Worm (Caenorhabditis elegans) whole organism, late embryonic: Measurements from ENCODE around the gene pstk-1.

Experiments used
- K02D7.2 ChIP-seq: sonication (generic microtip); optimal IDR thresholded peaks from 2 replicates; lab custom pipeline; 2017; ENCODE audit warnings: mild to moderate bottlenecking, missing genetic modification characterization, missing compliant biosample characterization
- K09A11.1 ChIP-seq: sonication (generic microtip); optimal IDR thresholded peaks from 2 replicates; lab custom pipeline; 2017; ENCODE audit warnings: antibody characterized with exemption, mild to moderate bottlenecking, missing genetic modification characterization, missing compliant biosample characterization; ENCODE audit not compliant: insufficient read depth
- T23F11.4 ChIP-seq: fragments of 200-800 bp; sonication (Bioruptor generic); optimal IDR thresholded peaks from 2 replicates; lab custom pipeline; 2018; ENCODE audit warnings: mild to moderate bottlenecking, missing genetic modification characterization, missing compliant biosample characterization
- Y22D7AL.16 ChIP-seq: sonication (generic microtip); optimal IDR thresholded peaks from 2 replicates; lab custom pipeline; 2016; ENCODE audit warnings: missing genetic modification characterization, missing compliant biosample characterization
- ahr-1 ChIP-seq: sonication (generic microtip); optimal IDR thresholded peaks from 2 replicates; lab custom pipeline; 2016; ENCODE audit warnings: missing genetic modification characterization, missing compliant biosample characterization
- ama-1 ChIP-seq: fragments of 150-350 bp; optimal IDR thresholded peaks from 2 replicates; lab custom pipeline; 2014
- ceh-18 ChIP-seq: sonication (generic microtip); optimal IDR thresholded peaks from 2 replicates; lab custom pipeline; 2016; ENCODE audit warnings: missing genetic modification characterization, missing compliant biosample characterization
- ceh-22 ChIP-seq: sonication (generic microtip); optimal IDR thresholded peaks from 2 replicates; lab custom pipeline; 2017; ENCODE audit warnings: missing biosample characterization, missing genetic modification characterization
- ceh-24 ChIP-seq: sonication (generic microtip); optimal IDR thresholded peaks from 2 replicates; lab custom pipeline; 2016; ENCODE audit warnings: mild to moderate bottlenecking, missing genetic modification characterization, missing compliant biosample characterization
- ceh-31 ChIP-seq: sonication (generic microtip); optimal IDR thresholded peaks from 2 replicates; lab custom pipeline; 2016; ENCODE audit warnings: missing genetic modification characterization, missing compliant biosample characterization
- ceh-48 ChIP-seq: sonication (generic microtip); optimal IDR thresholded peaks from 2 replicates; lab custom pipeline; 2016; ENCODE audit warnings: missing genetic modification characterization, inconsistent platforms, missing compliant biosample characterization
- ceh-6 ChIP-seq: fragments of 200-800 bp; sonication (Bioruptor generic); optimal IDR thresholded peaks from 2 replicates; lab custom pipeline; 2018; ENCODE audit warnings: mild to moderate bottlenecking, missing genetic modification characterization, missing compliant biosample characterization
- ceh-9 ChIP-seq: sonication (generic microtip); optimal IDR thresholded peaks from 2 replicates; lab custom pipeline; 2016; ENCODE audit warnings: mild to moderate bottlenecking, missing genetic modification characterization, inconsistent platforms, missing compliant biosample characterization
- che-1 ChIP-seq: sonication (generic microtip); optimal IDR thresholded peaks from 2 replicates; lab custom pipeline; 2016; ENCODE audit warnings: mild to moderate bottlenecking, missing genetic modification characterization, missing compliant biosample characterization
- dmd-4 ChIP-seq: sonication (generic microtip); optimal IDR thresholded peaks from 2 replicates; lab custom pipeline; 2016; ENCODE audit warnings: borderline replicate concordance, missing genetic modification characterization, missing compliant biosample characterization
- elt-4 ChIP-seq: sonication (generic microtip); optimal IDR thresholded peaks from 2 replicates; lab custom pipeline; 2016; ENCODE audit warnings: missing genetic modification characterization, missing compliant biosample characterization
- ets-4 ChIP-seq: sonication (generic microtip); optimal IDR thresholded peaks from 2 replicates; lab custom pipeline; 2016; ENCODE audit warnings: missing genetic modification characterization, missing compliant biosample characterization
- eyg-1 ChIP-seq: sonication (generic microtip); optimal IDR thresholded peaks from 2 replicates; lab custom pipeline; 2016; ENCODE audit warnings: missing genotype, missing genetic modification characterization, missing compliant biosample characterization
- fax-1 ChIP-seq: sonication (generic microtip); optimal IDR thresholded peaks from 2 replicates; lab custom pipeline; 2016; ENCODE audit warnings: missing genotype, missing genetic modification characterization, missing compliant biosample characterization
- fkh-10 ChIP-seq: fragments of 150-350 bp; optimal IDR thresholded peaks from 2 replicates; lab custom pipeline; 2014; ENCODE audit warnings: missing biosample characterization, missing genetic modification reagents, missing genetic modification characterization
- hlh-13 ChIP-seq: fragments of 200-800 bp; sonication (Bioruptor generic); optimal IDR thresholded peaks from 2 replicates; lab custom pipeline; 2018; ENCODE audit warnings: mild to moderate bottlenecking, missing genetic modification characterization, missing compliant biosample characterization
- hlh-15 ChIP-seq: sonication (generic microtip); optimal IDR thresholded peaks from 2 replicates; lab custom pipeline; 2016; ENCODE audit warnings: missing genetic modification characterization, missing compliant biosample characterization
- nfya-1 ChIP-seq: sonication (generic microtip); optimal IDR thresholded peaks from 2 replicates; lab custom pipeline; 2017; ENCODE audit warnings: missing genetic modification characterization, mild to moderate bottlenecking, missing compliant biosample characterization, antibody characterized with exemption, moderate library complexity
- nhr-232 ChIP-seq: sonication (generic microtip); optimal IDR thresholded peaks from 2 replicates; lab custom pipeline; 2016; ENCODE audit warnings: missing genetic modification characterization, missing compliant biosample characterization
- npax-4 ChIP-seq: sonication (generic microtip); optimal IDR thresholded peaks from 2 replicates; lab custom pipeline; 2016; ENCODE audit warnings: missing genetic modification characterization, missing compliant biosample characterization
- pat-9 ChIP-seq: fragments of 200-800 bp; sonication (Bioruptor generic); optimal IDR thresholded peaks from 2 replicates; lab custom pipeline; 2018; ENCODE audit warnings: mild to moderate bottlenecking, missing genetic modification characterization, moderate library complexity, missing compliant biosample characterization
- pax-1 ChIP-seq: fragments of 150-350 bp; optimal IDR thresholded peaks from 2 replicates; lab custom pipeline; 2014; ENCODE audit warnings: missing biosample characterization, missing genetic modification characterization
- pha-4 ChIP-seq: fragments of 150-350 bp; optimal IDR thresholded peaks from 2 replicates; lab custom pipeline; 2018; ENCODE audit warnings: missing biosample characterization, missing genetic modification reagents, missing genetic modification characterization
- ref-2 ChIP-seq: sonication (generic microtip); optimal IDR thresholded peaks from 2 replicates; lab custom pipeline; 2016; ENCODE audit warnings: missing genetic modification characterization, missing compliant biosample characterization
- rnt-1 ChIP-seq: sonication (generic microtip); optimal IDR thresholded peaks from 2 replicates; lab custom pipeline; 2016; ENCODE audit warnings: missing genetic modification characterization, missing compliant biosample characterization
- sox-4 ChIP-seq: sonication (generic microtip); optimal IDR thresholded peaks from 2 replicates; lab custom pipeline; 2017; ENCODE audit warnings: mild to moderate bottlenecking, missing genetic modification characterization, inconsistent platforms, missing compliant biosample characterization
- tbx-7 ChIP-seq: sonication (generic microtip); optimal IDR thresholded peaks from 2 replicates; lab custom pipeline; 2016; ENCODE audit warnings: missing genotype, missing genetic modification characterization, missing compliant biosample characterization
- unc-55 ChIP-seq: sonication (generic microtip); optimal IDR thresholded peaks from 2 replicates; lab custom pipeline; 2017; ENCODE audit warnings: missing biosample characterization, missing genetic modification reagents, missing genetic modification characterization
- zip-5 ChIP-seq: sonication (generic microtip); optimal IDR thresholded peaks from 2 replicates; lab custom pipeline; 2016; ENCODE audit warnings: missing genetic modification characterization, missing compliant biosample characterization
- ztf-16 ChIP-seq: sonication (generic microtip); optimal IDR thresholded peaks from 2 replicates; lab custom pipeline; 2017; ENCODE audit warnings: missing genetic modification characterization, missing compliant biosample characterization

The pstk-1 gene

ce11 chrIII:12466310-12466709, at the start of gene pstk-1:
Gene pstk-1, plus strand, starts transcription at chrIII:12466610.
- no peak for TF ChIP-seq pha-4 (tag; lab: Kevin White, UChicago)
- no peak for TF ChIP-seq fax-1 (tag; lab: Kevin White, UChicago)
- no peak for TF ChIP-seq rnt-1
- no peak for TF ChIP-seq npax-4 (tag; lab: Kevin White, UChicago)
- TF ChIP-seq hlh-13 (GFP tag; lab: Kevin White, UChicago) = no peak
- no peak for TF ChIP-seq Y22D7AL.16 (tag; lab: Kevin White, UChicago)
- no peak for TF ChIP-seq hlh-15 (tag; lab: Kevin White, UChicago)
- no peak for TF ChIP-seq sox-4 (tag; lab: Kevin White, UChicago)
- no peak for TF ChIP-seq T23F11.4 (GFP tag; lab: Kevin White, UChicago)

- TF ChIP-seq ets-4 (tag; lab: Kevin White, UChicago) = no peak
- TF ChIP-seq ceh-6 (GFP tag; lab: Kevin White, UChicago) = no peak
- peak; percentile 98 for TF ChIP-seq nfya-1
- no peak for TF ChIP-seq ama-1 (lab: Kevin White, UChicago)
- TF ChIP-seq zip-5 (tag; lab: Kevin White, UChicago) = no peak
These were observed 46.2 kb upstream of the pstk-1 start for ce11 chrIII:12420256-12420655.

ce11 chrIII:12421708-12422107, 44.7 kb upstream of the pstk-1 start, which contains the start of gene tat-1:
Gene tat-1, minus strand, starts transcription at chrIII:12421718.
- TF ChIP-seq ztf-16 (no peak), ceh-48 (tag; lab: Kevin White, UChicago) (peak; percentile 25)

ce11 chrIII:12424066-12424465, 42.3 kb upstream of the pstk-1 start:
- no peak for TF ChIP-seq pat-9 (tag; lab: Kevin White, UChicago)
- no peak for TF ChIP-seq sox-4 (tag; lab: Kevin White, UChicago)
- no peak for TF ChIP-seq fkh-10 (GFP tag; lab: Kevin White, UChicago)
- no peak for TF ChIP-seq K02D7.2 (tag; lab: Kevin White, UChicago)
- TF ChIP-seq elt-4 (tag; lab: Kevin White, UChicago) = no peak
- no peak for TF ChIP-seq ref-2 (tag; lab: Kevin White, UChicago)
- TF ChIP-seq ama-1 (lab: Kevin White, UChicago) = no peak

- TF ChIP-seq ahr-1 (tag; lab: Kevin White, UChicago) (no peak), tbx-7 (no peak), ceh-24 (no peak), rnt-1 (no peak), ztf-16 (no peak), nhr-232 (tag; lab: Kevin White, UChicago) (no peak), pax-1 (tag; lab: Kevin White, UChicago) (no peak), ceh-9 (tag; lab: Kevin White, UChicago) (no peak)
- TF ChIP-seq, all 69 proteins: peak for 0
These were observed 41.7 kb upstream of the pstk-1 start for ce11 chrIII:12424663-12425062.

- TF ChIP-seq ceh-18 (tag; lab: Kevin White, UChicago) (no peak), ceh-48 (tag; lab: Kevin White, UChicago) (no peak), ceh-22 (tag; lab: Kevin White, UChicago) (no peak)
These were observed 40.5 kb upstream of the pstk-1 start for ce11 chrIII:12425846-12426405.

ce11 chrIII:12426558-12426957, 39.9 kb upstream of the pstk-1 start, which contains the start of gene pie-1:
Gene pie-1, plus strand, starts transcription at chrIII:12426893.
- TF ChIP-seq che-1 (tag; lab: Kevin White, UChicago) (no peak), fkh-10 (GFP tag; lab: Kevin White, UChicago) (no peak), pha-4 (tag; lab: Kevin White, UChicago) (no peak), unc-55 (GFP tag; lab: Kevin White, UChicago) (no peak), K09A11.1 (no peak), dmd-4 (tag; lab: Kevin White, UChicago) (no peak), ceh-31 (tag; lab: Kevin White, UChicago) (no peak), eyg-1 (tag; lab: Kevin White, UChicago) (no peak), ref-2 (tag; lab: Kevin White, UChicago) (no peak), nfya-1 (no peak), ztf-16 (no peak)
